Fruit fly (Drosophila melanogaster) whole organism, embryonic: ENCODE measurements around the gene CAH3.

Experiments used
- Abd-B ChIP-seq: fragments of 200-800 bp; sonication (Bioruptor generic); optimal IDR thresholded peaks from 2 replicates; lab custom pipeline; 2018; ENCODE audit warnings: missing biosample characterization, mild to moderate bottlenecking, missing genetic modification characterization, moderate library complexity
- Aef1 ChIP-seq: fragments of 200-800 bp; sonication (Bioruptor generic); IDR thresholded peaks from 3 replicates; pipeline ENCODE4 v1.3.6; 2022; ENCODE audit warnings: missing biosample characterization, missing genetic modification characterization
- Bdp1 ChIP-seq: fragments of 200-800 bp; sonication (Bioruptor generic); optimal IDR thresholded peaks from 3 replicates; lab custom pipeline; 2016; ENCODE audit warnings: missing biosample characterization, missing genetic modification characterization
- CG10321 ChIP-seq: fragments of 200-800 bp; sonication (Bioruptor generic); IDR thresholded peaks from 2 replicates; pipeline ENCODE4 v1.3.6; 2022; ENCODE audit warnings: missing biosample characterization, missing genetic modification characterization
- CG10431 ChIP-seq: fragments of 200-800 bp; sonication (Bioruptor generic); optimal IDR thresholded peaks from 3 replicates; lab custom pipeline; 2018; ENCODE audit warnings: missing biosample characterization, mild to moderate bottlenecking, missing genetic modification characterization
- CG12219 ChIP-seq: fragments of 200-800 bp; sonication (Bioruptor generic); optimal IDR thresholded peaks from 3 replicates; lab custom pipeline; 2018; ENCODE audit warnings: missing biosample characterization, mild to moderate bottlenecking, missing genetic modification characterization
- CG12299 ChIP-seq: fragments of 200-800 bp; sonication (Bioruptor generic); optimal IDR thresholded peaks from 2 replicates; lab custom pipeline; 2018; ENCODE audit warnings: missing biosample characterization, mild to moderate bottlenecking, missing genetic modification characterization
- CG12769 ChIP-seq: fragments of 200-800 bp; sonication (Bioruptor generic); optimal IDR thresholded peaks from 2 replicates; lab custom pipeline; 2019; ENCODE audit warnings: missing biosample characterization, mild to moderate bottlenecking, missing genetic modification characterization, moderate library complexity
- CG13894 ChIP-seq: fragments of 200-800 bp; sonication (Bioruptor generic); optimal IDR thresholded peaks from 3 replicates; lab custom pipeline; 2018; ENCODE audit warnings: missing biosample characterization, mild to moderate bottlenecking, missing genetic modification characterization, moderate library complexity
- CG15514 ChIP-seq: fragments of 200-800 bp; sonication (Bioruptor generic); optimal IDR thresholded peaks from 3 replicates; lab custom pipeline; 2017; ENCODE audit warnings: missing biosample characterization, missing genetic modification characterization, mild to moderate bottlenecking, moderate library complexity, missing genetic modification reagents
- CG1832 ChIP-seq: fragments of 200-800 bp; sonication (Bioruptor generic); optimal IDR thresholded peaks from 2 replicates; lab custom pipeline; 2017; ENCODE audit warnings: missing biosample characterization, mild to moderate bottlenecking, missing genetic modification characterization, inconsistent platforms
- CG30431 ChIP-seq: fragments of 200-800 bp; sonication (Bioruptor generic); optimal IDR thresholded peaks from 2 replicates; lab custom pipeline; 2017; ENCODE audit warnings: missing biosample characterization, missing genetic modification characterization
- CG33213 ChIP-seq: fragments of 200-800 bp; sonication (Bioruptor generic); optimal IDR thresholded peaks from 3 replicates; lab custom pipeline; 2016; ENCODE audit warnings: missing biosample characterization, missing genetic modification characterization
- CG4404 ChIP-seq: fragments of 200-800 bp; sonication (Bioruptor generic); IDR thresholded peaks from 2 replicates; pipeline ENCODE4 v1.3.6; 2022; ENCODE audit warnings: missing biosample characterization, missing genetic modification characterization
- CG4617 ChIP-seq: fragments of 200-800 bp; sonication (Bioruptor generic); optimal IDR thresholded peaks from 3 replicates; lab custom pipeline; 2016; ENCODE audit warnings: missing biosample characterization, missing genetic modification characterization, borderline replicate concordance
- CG8281 ChIP-seq: fragments of 200-800 bp; sonication (Bioruptor generic); optimal IDR thresholded peaks from 2 replicates; lab custom pipeline; 2018; ENCODE audit warnings: missing biosample characterization, mild to moderate bottlenecking, missing genetic modification characterization, moderate library complexity
- E2f2 ChIP-seq: fragments of 200-800 bp; sonication (Bioruptor generic); IDR thresholded peaks from 2 replicates; pipeline ENCODE4 v1.3.6; 2022; ENCODE audit warnings: missing biosample characterization, missing genetic modification characterization
- H15 ChIP-seq: fragments of 200-800 bp; sonication (Bioruptor generic); IDR thresholded peaks from 3 replicates; pipeline ENCODE4 v1.3.6; 2022; ENCODE audit warnings: missing biosample characterization, missing genetic modification characterization
- H2.0 ChIP-seq: fragments of 200-800 bp; sonication (Bioruptor generic); IDR thresholded peaks from 2 replicates; pipeline ENCODE4 v1.3.6; 2022; ENCODE audit warnings: missing biosample characterization, missing genetic modification characterization
- HmgZ ChIP-seq: fragments of 200-800 bp; sonication (Bioruptor generic); optimal IDR thresholded peaks from 2 replicates; lab custom pipeline; 2018; ENCODE audit warnings: missing biosample characterization, mild to moderate bottlenecking, missing genetic modification characterization
- Kr ChIP-seq: fragments of 200-800 bp; sonication (Bioruptor generic); optimal IDR thresholded peaks from 2 replicates; lab custom pipeline; 2017; ENCODE audit warnings: missing biosample characterization, mild to moderate bottlenecking, missing genetic modification characterization
- Nf-YA ChIP-seq: fragments of 200-800 bp; sonication (Bioruptor generic); IDR thresholded peaks from 2 replicates; pipeline ENCODE4 v1.3.6; 2022; ENCODE audit warnings: missing biosample characterization, missing genetic modification characterization
- Nf-YB ChIP-seq: fragments of 200-800 bp; sonication (Bioruptor generic); optimal IDR thresholded peaks from 3 replicates; lab custom pipeline; 2019; ENCODE audit warnings: missing biosample characterization, mild to moderate bottlenecking, missing genetic modification characterization, moderate library complexity
- Nf-YC ChIP-seq: fragments of 200-800 bp; optimal IDR thresholded peaks from 3 replicates; lab custom pipeline; 2019; ENCODE audit warnings: missing biosample characterization, mild to moderate bottlenecking, missing genetic modification characterization, moderate library complexity
- Rfx ChIP-seq: fragments of 200-800 bp; sonication (Bioruptor generic); IDR thresholded peaks from 2 replicates; pipeline ENCODE4 v1.3.6; 2022; ENCODE audit warnings: missing biosample characterization, missing genetic modification characterization
- Side ChIP-seq: fragments of 200-800 bp; sonication (Bioruptor generic); optimal IDR thresholded peaks from 2 replicates; lab custom pipeline; 2016; ENCODE audit warnings: missing biosample characterization, missing genetic modification characterization
- Sry-β ChIP-seq: fragments of 200-800 bp; sonication (Bioruptor generic); optimal IDR thresholded peaks from 2 replicates; lab custom pipeline; 2018; ENCODE audit warnings: missing biosample characterization, mild to moderate bottlenecking, missing genetic modification characterization, moderate library complexity
- Ssrp ChIP-seq: fragments of 200-800 bp; sonication (Bioruptor generic); optimal IDR thresholded peaks from 2 replicates; lab custom pipeline; 2018; ENCODE audit warnings: missing biosample characterization, mild to moderate bottlenecking, missing genetic modification characterization, moderate library complexity
- Taf1 ChIP-seq: fragments of 200-800 bp; sonication (Bioruptor generic); IDR thresholded peaks from 2 replicates; pipeline ENCODE4 v1.3.6; 2022; ENCODE audit warnings: missing biosample characterization, missing genetic modification characterization
- Trl ChIP-seq, 3 experiments: fragments of >200 bp in 2 of 3; fragments of 200-800 bp in 1 of 3; sonication (Bioruptor generic) in 1 of 3; optimal IDR thresholded peaks; 2 replicates in 1 of 3; 3 replicates in 2 of 3; lab custom pipeline; 2016 to 2017; ENCODE audit warnings: missing biosample characterization in 1 of 3, missing genetic modification characterization in 1 of 3
- Xrp1 ChIP-seq: fragments of 200-800 bp; sonication (Bioruptor generic); IDR thresholded peaks from 2 replicates; pipeline ENCODE4 v1.3.6; 2022; ENCODE audit warnings: missing biosample characterization, missing genetic modification characterization
- ara ChIP-seq: fragments of 200-800 bp; sonication (Bioruptor generic); IDR thresholded peaks from 2 replicates; pipeline ENCODE4 v1.3.6; 2022; ENCODE audit warnings: missing biosample characterization, missing genetic modification characterization
- ato ChIP-seq: fragments of 200-800 bp; sonication (Bioruptor generic); IDR thresholded peaks from 2 replicates; pipeline ENCODE4 v1.3.6; 2022; ENCODE audit warnings: missing biosample characterization, missing genetic modification characterization; ENCODE audit not compliant: partially characterized antibody
- cas ChIP-seq: fragments of 200-800 bp; sonication (Bioruptor generic); IDR thresholded peaks from 2 replicates; pipeline ENCODE4 v1.3.6; 2022; ENCODE audit warnings: missing biosample characterization, missing genetic modification characterization
- cg ChIP-seq: fragments of 200-800 bp; sonication (Bioruptor generic); optimal IDR thresholded peaks from 3 replicates; lab custom pipeline; 2019; ENCODE audit warnings: missing biosample characterization, mild to moderate bottlenecking, missing genetic modification characterization, moderate library complexity
- dysf ChIP-seq: fragments of 200-800 bp; sonication (Bioruptor generic); IDR thresholded peaks from 3 replicates; pipeline ENCODE4 v1.3.6; 2022; ENCODE audit warnings: missing biosample characterization, missing genetic modification characterization
- emc ChIP-seq: fragments of 200-800 bp; sonication (Bioruptor generic); optimal IDR thresholded peaks from 2 replicates; lab custom pipeline; 2016; ENCODE audit warnings: missing biosample characterization, missing genetic modification characterization
- eyg ChIP-seq: fragments of 200-800 bp; sonication (Bioruptor generic); optimal IDR thresholded peaks from 3 replicates; lab custom pipeline; 2016; ENCODE audit warnings: missing biosample characterization, missing genetic modification characterization
- fu2 ChIP-seq: fragments of 200-800 bp; sonication (Bioruptor generic); optimal IDR thresholded peaks from 2 replicates; lab custom pipeline; 2016; ENCODE audit warnings: missing biosample characterization, missing genetic modification characterization
- gfzf ChIP-seq: fragments of 200-800 bp; sonication (Bioruptor generic); optimal IDR thresholded peaks from 2 replicates; lab custom pipeline; 2016; ENCODE audit warnings: missing biosample characterization, mild to moderate bottlenecking, missing genetic modification characterization, moderate library complexity
- h ChIP-seq: fragments of >200 bp; optimal IDR thresholded peaks from 2 replicates; lab custom pipeline; 2017
- mam ChIP-seq: fragments of 200-800 bp; sonication (Bioruptor generic); optimal IDR thresholded peaks from 3 replicates; lab custom pipeline; 2016; ENCODE audit warnings: missing biosample characterization, missing genetic modification characterization
- oc ChIP-seq: fragments of 200-800 bp; sonication (Bioruptor generic); optimal IDR thresholded peaks from 2 replicates; lab custom pipeline; 2018; ENCODE audit warnings: missing biosample characterization, mild to moderate bottlenecking, missing genetic modification characterization, moderate library complexity
- pros ChIP-seq: fragments of 200-800 bp; sonication (Bioruptor generic); optimal IDR thresholded peaks from 3 replicates; lab custom pipeline; 2019; ENCODE audit warnings: missing biosample characterization, mild to moderate bottlenecking, missing genetic modification characterization, moderate library complexity
- salm ChIP-seq: fragments of 200-800 bp; sonication (Bioruptor generic); optimal IDR thresholded peaks from 2 replicates; lab custom pipeline; 2018; ENCODE audit warnings: missing biosample characterization, mild to moderate bottlenecking, missing genetic modification characterization
- seq ChIP-seq: fragments of 200-800 bp; sonication (Bioruptor generic); IDR thresholded peaks from 2 replicates; pipeline ENCODE4 v1.3.6; 2022; ENCODE audit warnings: missing biosample characterization, missing genetic modification characterization
- sob ChIP-seq: fragments of 200-800 bp; sonication (Bioruptor generic); IDR thresholded peaks from 2 replicates; pipeline ENCODE4 v1.3.6; 2022; ENCODE audit warnings: missing biosample characterization, missing genetic modification characterization
- sqz ChIP-seq: fragments of 200-800 bp; sonication (Bioruptor generic); optimal IDR thresholded peaks from 3 replicates; lab custom pipeline; 2018; ENCODE audit warnings: missing biosample characterization, mild to moderate bottlenecking, missing genetic modification characterization
- z ChIP-seq: fragments of 200-800 bp; sonication (Bioruptor generic); IDR thresholded peaks from 3 replicates; pipeline ENCODE4 v1.3.6; 2022; ENCODE audit warnings: missing biosample characterization, missing genetic modification characterization
- zfh2 ChIP-seq: fragments of 200-800 bp; sonication (Bioruptor generic); optimal IDR thresholded peaks from 2 replicates; lab custom pipeline; 2016; ENCODE audit warnings: missing biosample characterization, missing genetic modification characterization

Gene CAH3

DNA sequence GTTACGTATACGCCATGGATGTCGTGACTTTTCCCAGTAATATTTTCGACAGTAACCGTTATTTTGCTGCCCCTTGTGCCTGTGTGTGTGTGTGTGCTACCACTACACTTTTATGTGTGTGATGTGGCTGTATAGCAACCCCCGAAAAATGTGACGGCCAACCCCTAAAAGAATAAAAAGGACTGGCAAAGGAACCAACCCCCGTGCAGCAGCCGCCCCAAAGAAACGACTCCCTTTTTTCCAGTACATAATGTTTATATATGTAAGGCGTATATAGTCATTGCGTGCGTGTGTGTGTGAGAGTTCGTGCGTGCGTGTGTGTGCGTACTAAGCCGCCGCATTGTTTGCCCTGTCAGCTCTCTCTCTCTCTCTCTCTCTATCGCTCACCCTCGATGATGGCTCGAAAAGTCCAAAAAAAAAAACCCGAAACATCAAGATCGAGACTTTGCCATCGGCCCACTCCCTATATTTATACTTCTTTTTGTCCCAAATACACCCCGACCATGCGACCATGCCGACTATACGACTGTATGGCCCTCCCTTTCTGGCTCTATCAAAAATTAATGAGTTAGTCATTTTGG is 40.3 kb upstream of the CAH3 start:
- peak; percentile 90 for TF ChIP-seq Nf-YB (GFP tag; lab: Kevin White, UChicago)
- peak; percentile 39 for TF ChIP-seq pros
- TF ChIP-seq sqz: peak; percentile 32
- TF ChIP-seq CG10431 (GFP tag; lab: Kevin White, UChicago): no peak
- TF ChIP-seq CG15514 (GFP tag; lab: Kevin White, UChicago): no peak
- peak; percentile 40 for TF ChIP-seq CG1832 (GFP tag; lab: Kevin White, UChicago)
- TF ChIP-seq CG10321 (GFP tag; lab: Robert Waterston, UW): 0 out of 2 replicates have a peak, but pooled peaks have one; percentile 22
- TF ChIP-seq Ssrp (tag; lab: Kevin White, UChicago): no peak
- TF ChIP-seq cg (GFP tag; lab: Kevin White, UChicago): peak; percentile 79
- no peak for TF ChIP-seq cas (GFP tag; lab: Robert Waterston, UW)
- TF ChIP-seq Nf-YA (GFP tag; lab: Robert Waterston, UW): no peak
- peak; percentile 83 for TF ChIP-seq seq (GFP tag; lab: Robert Waterston, UW)
- TF ChIP-seq oc (tag; lab: Kevin White, UChicago): peak; percentile 95
- TF ChIP-seq Trl (optimal IDR thresholded peaks at IDR 0.05; lab: Kevin White, UChicago): peak; percentile 23 to 36
- no peak for TF ChIP-seq Trl (GFP tag; optimal IDR thresholded peaks at IDR 0.05; lab: Kevin White, UChicago)
- peak; percentile 91 for TF ChIP-seq Nf-YC (tag; lab: Kevin White, UChicago)
- no peak for TF ChIP-seq ara (GFP tag; lab: Robert Waterston, UW)
- TF ChIP-seq E2f2 (GFP tag; lab: Robert Waterston, UW): no peak

DNA sequence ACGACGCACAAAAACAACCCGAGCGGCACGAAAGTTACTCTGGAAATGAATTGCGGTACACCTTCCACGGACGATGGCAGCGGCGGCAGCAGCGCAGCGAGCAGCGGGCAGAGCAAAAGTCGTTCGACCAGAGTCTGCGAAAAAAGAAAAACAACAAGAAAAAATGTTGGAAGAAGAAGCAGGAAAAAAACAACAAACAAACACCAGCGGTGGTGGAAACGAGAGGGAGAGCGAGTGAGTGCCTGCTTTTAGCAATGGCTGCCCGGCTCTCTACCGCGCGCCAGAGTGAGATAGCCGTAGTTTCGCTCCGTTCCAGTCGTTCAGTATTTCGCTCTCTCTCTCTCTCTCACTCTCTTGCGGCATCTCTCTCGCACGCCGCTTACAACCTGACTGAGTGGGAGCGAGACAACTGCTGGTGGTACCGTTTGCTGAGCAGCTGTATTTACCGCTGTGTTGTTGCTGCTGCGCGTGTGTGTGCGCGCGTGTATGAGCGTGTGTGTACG is 30.4 kb upstream of the CAH3 start, which contains the start of gene oc:
Gene oc (minus strand): TSS at position 51 of the 503 bp plus-strand sequence.
- TF ChIP-seq Sry-β (GFP tag; lab: Kevin White, UChicago): no peak
- TF ChIP-seq dysf (GFP tag; lab: Robert Waterston, UW): no peak
- TF ChIP-seq Kr (GFP tag; lab: Kevin White, UChicago): no peak
- TF ChIP-seq CG8281 (tag; lab: Kevin White, UChicago): no peak
- TF ChIP-seq Aef1 (GFP tag; lab: Robert Waterston, UW): peak; percentile 93
- TF ChIP-seq eyg (GFP tag; lab: Kevin White, UChicago): no peak
- TF ChIP-seq zfh2 (GFP tag; lab: Kevin White, UChicago): no peak
- TF ChIP-seq salm (tag; lab: Kevin White, UChicago): no peak
- TF ChIP-seq CG12769: no peak
- peak; percentile 32; the same call in 1 of the 2 replicates for TF ChIP-seq ato (GFP tag; lab: Robert Waterston, UW)
- no peak for TF ChIP-seq CG4404 (GFP tag; lab: Robert Waterston, UW)
- 0 out of 2 replicates have a peak, but pooled peaks have one; percentile 17 for TF ChIP-seq Rfx
- no peak for TF ChIP-seq CG30431 (GFP tag; lab: Kevin White, UChicago)
- no peak for TF ChIP-seq z
- TF ChIP-seq mam: peak; percentile 1
- TF ChIP-seq Abd-B (GFP tag; lab: Kevin White, UChicago): peak; percentile 60
- TF ChIP-seq emc: no peak
- no peak for TF ChIP-seq CG12299 (tag; lab: Kevin White, UChicago)
- peak; percentile 47; the same call in 1 of the 2 replicates for TF ChIP-seq sob (GFP tag; lab: Robert Waterston, UW)
- TF ChIP-seq gfzf: no peak
- TF ChIP-seq CG33213 (GFP tag; lab: Kevin White, UChicago): no peak
- no peak for TF ChIP-seq CG4617 (GFP tag; lab: Kevin White, UChicago)
- no peak for TF ChIP-seq h
- no peak for TF ChIP-seq H2.0 (GFP tag; lab: Robert Waterston, UW)
- TF ChIP-seq H15 (GFP tag; lab: Robert Waterston, UW): no peak
- TF ChIP-seq CG12219: no peak
- no peak for TF ChIP-seq Side (GFP tag; lab: Kevin White, UChicago)
- no peak for TF ChIP-seq Xrp1
- TF ChIP-seq fu2 (GFP tag; lab: Kevin White, UChicago): no peak
- TF ChIP-seq Taf1 (GFP tag; lab: Robert Waterston, UW): no peak
- TF ChIP-seq HmgZ (tag; lab: Kevin White, UChicago): peak; percentile 64
- TF ChIP-seq Bdp1 (GFP tag; lab: Kevin White, UChicago): no peak
- no peak for TF ChIP-seq CG13894 (tag; lab: Kevin White, UChicago)
